Worm (Caenorhabditis elegans): ENCODE results near the gene F01D5.6.

DNA sequence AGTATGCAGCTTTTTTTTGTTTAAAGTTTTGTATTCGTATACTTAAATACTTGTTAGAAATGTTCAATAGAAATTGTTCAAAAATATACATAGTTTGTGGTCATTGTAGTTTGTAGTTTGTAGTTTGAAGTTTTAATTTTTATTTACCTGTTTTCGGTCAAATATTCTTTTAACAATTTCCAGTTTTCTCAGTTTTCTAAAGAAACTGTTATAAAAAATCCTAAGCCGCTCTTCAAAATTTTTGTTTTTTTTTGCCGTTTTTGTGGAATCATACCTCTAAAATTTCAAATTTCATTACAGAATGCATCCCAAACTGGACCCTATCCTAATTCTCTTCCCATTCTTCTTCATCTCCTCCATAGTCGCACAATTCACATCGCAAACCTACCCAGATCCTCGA is at the start of gene F01D5.6:
- TF ChIP-seq scrt-1 (GFP tag; IDR thresholded peaks at IDR 0.05) (no peak), hnd-1 (tag; optimal IDR thresholded peaks at IDR 0.05) (no peak), ama-1 (optimal IDR thresholded peaks at IDR 0.05) (no peak), tbx-11 (GFP tag; IDR thresholded peaks at IDR 0.05) (no peak)

Measured in whole organism, early embryonic.